Worm (Caenorhabditis elegans) whole organism, mixed stage, embryonic: ENCODE measurements around the gene sftb-1.

Experiments
- hlh-1 ChIP-seq: fragments of 150-350 bp; optimal IDR thresholded peaks from 2 replicates; lab custom pipeline; 2014; ENCODE audit warnings: missing biosample characterization, missing genetic modification reagents, missing genetic modification characterization
- nhr-12 ChIP-seq: fragments of 150-350 bp; optimal IDR thresholded peaks from 2 replicates; lab custom pipeline; 2014; ENCODE audit warnings: missing biosample characterization, missing genetic modification characterization
- pha-4 ChIP-seq: fragments of 150-350 bp; optimal IDR thresholded peaks from 2 replicates; lab custom pipeline; 2018; ENCODE audit warnings: missing biosample characterization, missing genetic modification reagents, missing genetic modification characterization

DNA sequence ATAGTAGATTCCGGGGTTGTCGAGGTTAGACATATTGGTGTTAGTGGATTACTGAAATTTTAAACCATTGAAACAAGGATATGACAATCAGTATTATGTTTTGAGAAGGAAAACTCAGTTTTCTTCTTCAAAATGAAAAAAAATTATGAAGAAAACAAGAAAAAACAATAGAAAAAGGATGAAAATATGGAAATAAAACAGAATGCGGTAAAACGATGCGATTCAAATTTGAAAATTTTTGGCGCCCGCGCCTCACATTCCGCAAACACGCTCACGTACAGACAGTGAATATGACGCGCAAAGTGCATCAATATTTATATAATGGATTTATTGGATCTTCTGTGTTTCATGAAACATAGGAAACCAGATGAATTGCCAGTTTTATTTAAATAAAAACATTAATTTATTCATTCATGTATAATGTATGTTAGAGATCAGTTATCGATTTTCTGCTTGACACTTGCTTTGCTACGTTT lies 22.2 kb upstream of the sftb-1 start, which contains the start of gene mcm-5:
- TF ChIP-seq hlh-1 (tag; lab: Kevin White, UChicago) (no peak), pha-4 (tag; lab: Kevin White, UChicago) (no peak), nhr-12 (tag; lab: Kevin White, UChicago) (no peak)
